Fruit fly (Drosophila melanogaster) whole organism, embryonic: ENCODE results near the gene Rtnl1.

ENCODE experiments used
- CG33213 ChIP-seq: fragments of 200-800 bp; sonication (Bioruptor generic); optimal IDR thresholded peaks from 3 replicates; lab custom pipeline; 2016; ENCODE audit warnings: missing biosample characterization, missing genetic modification characterization
- CG34224 ChIP-seq: fragments of 200-800 bp; sonication (Bioruptor generic); IDR thresholded peaks from 3 replicates; pipeline ENCODE4 v1.3.6; 2022; ENCODE audit warnings: missing biosample characterization, missing genetic modification characterization; ENCODE audit not compliant: partially characterized antibody

dm6 chr2L:5052994-5053393, 43.5 kb upstream of the Rtnl1 start, which contains the start of gene eIF3h:
- TF ChIP-seq CG34224 (no peak), CG33213 (GFP tag; lab: Kevin White, UChicago) (no peak)
